Fruit fly (Drosophila melanogaster): ENCODE results near the gene CG31715.

CG31715 gene

dm6 chr2L:10321612-10322011, 19.8 kb upstream of the CG31715 start (continued):
- TF ChIP-seq zen (tag; optimal IDR thresholded peaks at IDR 0.05) (no peak), ac (GFP tag; optimal IDR thresholded peaks at IDR 0.05) (no peak), Dp (GFP tag; optimal IDR thresholded peaks at IDR 0.05) (peak; percentile 19), twi (tag; optimal IDR thresholded peaks at IDR 0.05) (no peak), Hand (GFP tag; optimal IDR thresholded peaks at IDR 0.05) (no peak), pho (GFP tag; optimal IDR thresholded peaks at IDR 0.05) (peak; percentile 24)

dm6 chr2L:10322176-10322575, 19.2 kb upstream of the CG31715 start, which contains the start of gene CG4995:
TSS of gene CG4995 (plus strand) at chr2L:10322476.
- TF ChIP-seq gem (tag; optimal IDR thresholded peaks at IDR 0.05) (no peak), D19A (tag; optimal IDR thresholded peaks at IDR 0.05) (peak; percentile 18), sens (GFP tag) (peak; percentile 50)

DNA sequence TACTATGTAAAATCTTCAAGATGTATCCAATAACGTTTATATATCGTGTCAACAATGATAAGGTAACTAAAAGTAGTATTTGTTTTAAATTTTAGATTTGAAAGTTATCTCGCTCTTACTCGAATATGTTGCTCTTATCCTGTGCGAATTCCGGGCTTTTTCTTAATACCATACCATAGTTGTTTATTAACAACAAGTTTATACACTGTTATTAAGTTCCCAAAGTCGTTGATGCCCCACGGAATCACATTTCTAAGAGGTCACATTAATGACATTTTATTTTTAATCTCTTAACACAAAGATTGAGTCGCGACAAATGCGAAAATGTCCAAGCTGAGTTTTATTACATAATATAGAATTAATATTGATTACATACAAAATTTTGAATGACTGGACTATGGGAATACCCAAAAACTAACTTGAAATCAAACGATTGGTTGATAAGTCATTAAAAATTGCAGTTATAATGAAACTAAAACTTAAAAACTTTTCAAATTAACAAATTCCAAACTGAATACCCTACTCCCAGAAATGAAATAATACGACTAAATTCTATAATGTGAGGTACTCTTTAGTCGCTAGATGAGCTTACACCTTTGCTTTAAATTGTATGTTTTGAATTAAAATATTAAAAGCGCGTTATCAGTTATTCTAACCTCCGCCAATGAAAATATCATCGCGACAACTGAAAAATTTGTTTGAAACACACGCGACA, 18.5 kb upstream of the CG31715 start, which contains the start of gene CG5381:
Gene CG5381, minus strand, starts transcription at position 330 of the 715 bp plus-strand sequence.
- TF ChIP-seq CG5180 (GFP tag; optimal IDR thresholded peaks at IDR 0.05): no peak
- peak; percentile 44; the same call in 2 of the 3 replicates for TF ChIP-seq row (GFP tag; IDR thresholded peaks at IDR 0.05)
- TF ChIP-seq stc (GFP tag; IDR thresholded peaks at IDR 0.05): no peak
- no peak for TF ChIP-seq crol (GFP tag; IDR thresholded peaks at IDR 0.05)
- no peak for TF ChIP-seq Max (GFP tag; optimal IDR thresholded peaks at IDR 0.05)
- no peak for TF ChIP-seq CG9609 (GFP tag; optimal IDR thresholded peaks at IDR 0.05)
- TF ChIP-seq CG7987 (GFP tag; optimal IDR thresholded peaks at IDR 0.05): no peak
- TF ChIP-seq dmrt11E (tag; optimal IDR thresholded peaks at IDR 0.05): no peak
- TF ChIP-seq Pdp1 (GFP tag; optimal IDR thresholded peaks at IDR 0.05): peak in 1 of 2 experiments; percentile 82
- no peak for TF ChIP-seq Dad (GFP tag; optimal IDR thresholded peaks at IDR 0.05)
- no peak for TF ChIP-seq CG2199 (GFP tag; IDR thresholded peaks at IDR 0.05)
- peak; percentile 15 for TF ChIP-seq sug (tag; optimal IDR thresholded peaks at IDR 0.05)
- no peak for TF ChIP-seq Sry-δ (GFP tag; optimal IDR thresholded peaks at IDR 0.05)
- TF ChIP-seq Nf-YB (GFP tag; optimal IDR thresholded peaks at IDR 0.05): no peak
- TF ChIP-seq D19B (GFP tag; optimal IDR thresholded peaks at IDR 0.05): peak; percentile 96
- TF ChIP-seq unpg (GFP tag; optimal IDR thresholded peaks at IDR 0.05): no peak

DNA sequence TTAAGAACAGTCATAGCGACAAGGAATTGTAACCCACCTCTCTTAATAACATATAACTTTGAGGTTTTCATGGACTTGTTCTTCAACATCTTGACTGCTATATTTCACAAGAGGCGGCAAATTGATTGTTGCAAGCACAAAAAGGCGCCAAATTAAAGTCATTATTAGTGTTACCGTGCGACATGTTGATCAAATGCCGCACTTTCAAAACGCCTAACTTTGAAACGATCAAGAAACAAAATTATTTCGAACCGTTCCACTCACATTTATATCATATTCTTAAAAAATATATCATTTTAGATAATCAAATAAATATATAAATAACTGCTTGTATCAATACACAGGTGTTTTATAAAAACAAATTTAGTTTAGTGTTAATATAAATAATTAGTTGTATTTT, 13.6 kb upstream of the CG31715 start, which contains the start of gene RnrL:
Gene RnrL, minus strand, starts transcription at position 154 of the 400 bp plus-strand sequence.
- TF ChIP-seq Atf-2 (GFP tag; optimal IDR thresholded peaks at IDR 0.05) (no peak), aop (GFP tag; IDR thresholded peaks at IDR 0.05) (no peak), CG2116 (GFP tag; optimal IDR thresholded peaks at IDR 0.05) (peak; percentile 5), Abd-B (GFP tag; optimal IDR thresholded peaks at IDR 0.05) (no peak), ap (GFP tag; IDR thresholded peaks at IDR 0.05) (no peak), Oli (tag; optimal IDR thresholded peaks at IDR 0.05) (no peak), caup (GFP tag; optimal IDR thresholded peaks at IDR 0.05; ENCODE audit: severe bottlenecking) (no peak), CG8944 (GFP tag; optimal IDR thresholded peaks at IDR 0.05) (no peak), sd (tag; optimal IDR thresholded peaks at IDR 0.05) (no peak), CG5180 (GFP tag; optimal IDR thresholded peaks at IDR 0.05) (no peak), lov (optimal IDR thresholded peaks at IDR 0.05) (no peak), lov (GFP tag; IDR thresholded peaks at IDR 0.05) (no peak), Ets97D (GFP tag; optimal IDR thresholded peaks at IDR 0.05) (no peak), slp2 (GFP tag; optimal IDR thresholded peaks at IDR 0.05) (no peak), insv (GFP tag; optimal IDR thresholded peaks at IDR 0.05) (no peak), CG15479 (GFP tag; optimal IDR thresholded peaks at IDR 0.05) (no peak), CG13123 (GFP tag; optimal IDR thresholded peaks at IDR 0.05) (no peak), CG14965 (GFP tag; optimal IDR thresholded peaks at IDR 0.05; ENCODE audit: borderline replicate concordance) (no peak), CG4820 (GFP tag; optimal IDR thresholded peaks at IDR 0.05) (no peak), Dp (GFP tag; optimal IDR thresholded peaks at IDR 0.05) (peak; percentile 75), B-H2 (GFP tag; optimal IDR thresholded peaks at IDR 0.05) (no peak), CG11247 (GFP tag; IDR thresholded peaks at IDR 0.05) (no peak), CHES-1-like (GFP tag; optimal IDR thresholded peaks at IDR 0.05) (no peak)
